Worm (Caenorhabditis elegans) whole organism, young adult: ENCODE results near the gene str-89.

Source experiments
- Y53G8AR.9 ChIP-seq: fragments of 200-800 bp; sonication (Bioruptor generic); conservative IDR thresholded peaks from 2 replicates; pipeline ENCODE4 v1.3.6; 2022; ENCODE audit warnings: missing genetic modification reagents, missing genetic modification characterization, missing compliant biosample characterization
- attf-5 ChIP-seq: fragments of 200-800 bp; sonication (Bioruptor generic); optimal IDR thresholded peaks from 2 replicates; lab custom pipeline; 2018; ENCODE audit warnings: mild to moderate bottlenecking, missing genetic modification characterization, missing compliant biosample characterization
- ceh-40 ChIP-seq: fragments of 200-800 bp; sonication (Bioruptor generic); IDR thresholded peaks from 2 replicates; pipeline ENCODE4 v1.3.6; 2022; ENCODE audit warnings: missing genetic modification characterization, missing compliant biosample characterization
- ets-4 ChIP-seq: fragments of 200-800 bp; sonication (Bioruptor generic); optimal IDR thresholded peaks from 2 replicates; lab custom pipeline; 2018; ENCODE audit warnings: mild to moderate bottlenecking, missing genetic modification characterization, missing compliant biosample characterization
- gei-17 ChIP-seq: fragments of 200-800 bp; sonication (Bioruptor generic); optimal IDR thresholded peaks from 2 replicates; lab custom pipeline; 2018; ENCODE audit warnings: mild to moderate bottlenecking, missing genetic modification characterization, missing compliant biosample characterization
- unc-130 ChIP-seq: sonication (generic microtip); optimal IDR thresholded peaks from 2 replicates; lab custom pipeline; 2016; ENCODE audit warnings: missing genetic modification reagents, missing genetic modification characterization, missing compliant biosample characterization
- ztf-28 ChIP-seq: fragments of 200-800 bp; sonication (Bioruptor generic); IDR thresholded peaks from 2 replicates; pipeline ENCODE4 v1.3.6; 2022; ENCODE audit warnings: missing genetic modification reagents, missing genetic modification characterization, missing compliant biosample characterization

ce11 chrV:17628566-17628965, 40.1 kb upstream of the str-89 start, which contains the start of gene F57G4.10:
- TF ChIP-seq ets-4: no peak
- TF ChIP-seq ceh-40 (GFP tag; lab: Robert Waterston, UW): no peak
- no peak for TF ChIP-seq attf-5
- TF ChIP-seq gei-17 (GFP tag; lab: Kevin White, UChicago): no peak
- no peak for TF ChIP-seq Y53G8AR.9 (GFP tag; lab: Robert Waterston, UW)
- TF ChIP-seq unc-130 (GFP tag; lab: Kevin White, UChicago): no peak
- TF ChIP-seq ztf-28: no peak
